Worm (Caenorhabditis elegans): ENCODE data around the gene F08F8.7.

Gene F08F8.7

DNA sequence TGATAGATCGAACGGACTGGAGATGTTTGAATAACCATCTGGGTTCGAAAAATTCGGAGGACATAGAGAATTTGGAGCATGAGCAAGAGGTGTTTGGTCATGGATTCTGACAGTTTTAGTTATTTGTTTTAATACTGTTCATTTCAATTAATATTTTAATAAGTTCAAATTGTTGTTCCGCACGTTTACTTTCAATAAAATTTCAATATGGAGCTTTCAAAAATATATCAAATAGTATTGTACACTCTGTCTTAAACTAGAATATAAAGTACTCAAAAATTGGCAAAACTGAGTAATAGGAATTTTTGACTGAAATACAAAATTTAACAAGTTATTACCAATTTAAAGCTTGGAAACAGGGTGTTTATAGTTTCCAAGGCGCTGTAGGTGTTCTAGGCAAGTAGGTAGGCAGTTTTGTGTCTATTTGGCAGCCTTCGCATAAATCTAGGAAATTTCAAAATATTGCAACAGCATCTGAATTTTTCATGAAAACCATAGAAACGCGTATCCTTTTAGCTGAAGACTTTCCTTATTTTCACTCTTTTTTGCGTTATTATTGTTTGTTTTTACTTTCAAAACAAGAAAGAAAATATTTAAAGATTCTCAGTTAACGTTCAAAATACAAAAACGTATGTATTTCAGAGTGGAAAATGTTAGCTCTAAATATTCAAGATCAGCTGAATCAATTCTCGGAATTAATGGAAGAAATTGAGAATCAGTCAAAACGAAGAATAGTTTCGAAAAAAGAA lies 20.2 kb upstream of the F08F8.7 start, which contains the start of the genes T20B12.5 and T20B12.4:
TSS of gene T20B12.5 (minus strand) at position 101 of the 749 bp plus-strand sequence.
TSS of gene T20B12.4 (plus strand) at position 699 of the 749 bp plus-strand sequence.
- TF ChIP-seq ama-1 (optimal IDR thresholded peaks at IDR 0.05) (no peak), lir-3 (tag; optimal IDR thresholded peaks at IDR 0.05; ENCODE audit: poor library complexity) (no peak)

DNA sequence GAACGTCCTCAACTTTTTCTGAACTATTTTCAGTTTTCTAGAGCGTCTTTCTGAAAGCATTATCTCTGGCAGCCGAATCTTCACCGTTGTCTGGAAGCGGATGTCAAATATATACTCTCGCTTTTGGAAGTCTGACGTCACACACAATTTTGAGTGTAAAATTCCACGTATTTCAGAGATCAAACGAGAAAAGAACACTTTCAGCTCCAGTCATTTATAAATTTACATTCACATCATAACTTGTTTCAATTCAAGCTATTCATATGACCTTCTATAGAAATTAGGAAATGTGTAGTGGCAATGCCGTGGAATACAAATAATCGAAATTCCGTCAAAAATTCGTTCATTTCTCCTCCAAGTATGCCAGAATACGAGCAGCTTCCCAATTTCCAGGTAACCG lies 18.7 kb upstream of the F08F8.7 start, which contains the start of gene F08F8.11:
TSS of gene F08F8.11 (plus strand) at position 301 of the 400 bp plus-strand sequence.
- TF ChIP-seq nhr-85 (tag), result peak; percentile 32
- TF ChIP-seq efl-1 (optimal IDR thresholded peaks at IDR 0.05), result no peak
- peak in 1 of 2 experiments; percentile 10 for TF ChIP-seq efl-1 (GFP tag; optimal IDR thresholded peaks at IDR 0.05 in 1 of 2)
- TF ChIP-seq nhr-84 (tag; optimal IDR thresholded peaks at IDR 0.05), result no peak
- TF ChIP-seq pax-3 (tag; optimal IDR thresholded peaks at IDR 0.05), result no peak
- no peak for TF ChIP-seq ceh-82 (tag; optimal IDR thresholded peaks at IDR 0.05)

DNA sequence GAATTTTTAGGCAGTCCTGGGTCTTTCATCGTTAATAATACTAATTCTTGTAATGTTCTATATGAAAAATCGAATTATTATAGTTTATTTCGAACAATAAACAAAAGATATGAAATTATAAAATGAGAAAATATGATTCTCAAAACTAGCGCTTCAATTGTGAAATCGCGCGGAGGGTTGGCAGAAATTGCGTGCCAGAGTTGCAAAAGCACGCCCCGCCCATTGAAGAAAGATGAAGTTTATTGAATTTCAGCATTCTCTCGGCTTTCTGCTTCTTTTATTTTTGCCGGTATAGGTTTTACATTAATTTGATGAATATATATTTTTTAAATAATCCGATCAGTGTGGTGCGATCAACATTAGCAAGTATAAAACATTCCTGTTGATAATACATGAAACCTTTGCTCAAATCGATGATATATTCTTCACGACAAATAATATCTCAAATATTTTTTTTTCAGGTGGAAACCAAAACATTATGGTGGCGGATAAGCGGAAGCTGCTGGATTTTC lies 12.1 kb upstream of the F08F8.7 start, which contains the start of the genes eco-1 and hmgr-1:
TSS of gene eco-1 (minus strand) at position 59 of the 512 bp plus-strand sequence.
TSS of gene hmgr-1 (plus strand) at position 462 of the 512 bp plus-strand sequence.
- peak; percentile 52 to 87 for TF ChIP-seq lin-35 (GFP tag; optimal IDR thresholded peaks at IDR 0.05)
- peak; percentile 59 for TF ChIP-seq nhr-71 (tag; optimal IDR thresholded peaks at IDR 0.05)
- no peak for TF ChIP-seq sptf-1 (tag; optimal IDR thresholded peaks at IDR 0.05)
- no peak for TF ChIP-seq lin-39 (tag; optimal IDR thresholded peaks at IDR 0.05)
- TF ChIP-seq lsy-2 (tag; optimal IDR thresholded peaks at IDR 0.05), result peak; percentile 55 to 62
- peak; percentile 52 for TF ChIP-seq mep-1 (tag; optimal IDR thresholded peaks at IDR 0.05)
- TF ChIP-seq dsc-1 (tag; optimal IDR thresholded peaks at IDR 0.05), result peak; percentile 28
- peak; percentile 50 for TF ChIP-seq nhr-47 (tag; optimal IDR thresholded peaks at IDR 0.05)
- TF ChIP-seq snpc-4 (tag; optimal IDR thresholded peaks at IDR 0.05), result no peak
- TF ChIP-seq swsn-7 (tag; optimal IDR thresholded peaks at IDR 0.05), result peak; percentile 53
- TF ChIP-seq F16B12.6 (tag; optimal IDR thresholded peaks at IDR 0.05), result peak; percentile 42
- TF ChIP-seq zip-4 (GFP tag; optimal IDR thresholded peaks at IDR 0.05), result peak; percentile 0
- TF ChIP-seq ztf-11 (tag; optimal IDR thresholded peaks at IDR 0.05), result no peak
- TF ChIP-seq mdl-1 (tag; optimal IDR thresholded peaks at IDR 0.05), result peak in 1 of 2 experiments; percentile 15
- TF ChIP-seq sox-4 (tag; optimal IDR thresholded peaks at IDR 0.05), result no peak
- no peak for TF ChIP-seq nhr-77 (tag; optimal IDR thresholded peaks at IDR 0.05)
- no peak for TF ChIP-seq pax-3 (tag; optimal IDR thresholded peaks at IDR 0.05)
- TF ChIP-seq lir-3 (tag; optimal IDR thresholded peaks at IDR 0.05; ENCODE audit: poor library complexity), result peak; percentile 38
- TF ChIP-seq C16A3.4 (tag; optimal IDR thresholded peaks at IDR 0.05), result peak; percentile 8
- peak; percentile 50 for TF ChIP-seq skn-1 (tag; optimal IDR thresholded peaks at IDR 0.05)
- TF ChIP-seq rnt-1 (tag; optimal IDR thresholded peaks at IDR 0.05), result peak; percentile 68
- TF ChIP-seq tbx-2 (tag; optimal IDR thresholded peaks at IDR 0.05), result peak; percentile 27
- TF ChIP-seq zag-1 (tag; optimal IDR thresholded peaks at IDR 0.05), result no peak
- TF ChIP-seq fkh-10 (GFP tag; optimal IDR thresholded peaks at IDR 0.05), result no peak
- no peak for TF ChIP-seq nhr-76 (tag; optimal IDR thresholded peaks at IDR 0.05)
- no peak for TF ChIP-seq egl-27 (tag; optimal IDR thresholded peaks at IDR 0.05)
- no peak for TF ChIP-seq nhr-20 (tag; optimal IDR thresholded peaks at IDR 0.05)
- peak; percentile 27 for TF ChIP-seq nhr-19 (GFP tag; conservative IDR thresholded peaks at IDR 0.05)
- TF ChIP-seq lin-15B (tag; optimal IDR thresholded peaks at IDR 0.05), result peak; percentile 16
- peak; percentile 24 for TF ChIP-seq unc-86 (tag; optimal IDR thresholded peaks at IDR 0.05)
- no peak for TF ChIP-seq Y116A8C.19 (tag; optimal IDR thresholded peaks at IDR 0.05; ENCODE audit: borderline replicate concordance)
- TF ChIP-seq blmp-1 (tag; optimal IDR thresholded peaks at IDR 0.05), result no peak
- no peak for TF ChIP-seq alr-1 (tag; optimal IDR thresholded peaks at IDR 0.05; ENCODE audit: borderline replicate concordance)
- TF ChIP-seq mef-2 (tag; optimal IDR thresholded peaks at IDR 0.05), result no peak
- peak; percentile 41 for TF ChIP-seq nhr-90 (tag; optimal IDR thresholded peaks at IDR 0.05; ENCODE audit: poor library complexity)
- peak; percentile 65 to 83 (median 76) for TF ChIP-seq dpl-1 (GFP tag; optimal IDR thresholded peaks at IDR 0.05)
- TF ChIP-seq xbp-1 (tag; optimal IDR thresholded peaks at IDR 0.05), result peak; percentile 39
- peak; percentile 30 for TF ChIP-seq snu-23 (GFP tag; optimal IDR thresholded peaks at IDR 0.05)
- TF ChIP-seq ceh-82 (tag; optimal IDR thresholded peaks at IDR 0.05), result peak in 2 of 3 experiments; percentile 3 to 26
- TF ChIP-seq aly-2 (tag; optimal IDR thresholded peaks at IDR 0.05), result no peak
- no peak for TF ChIP-seq sup-37 (GFP tag; optimal IDR thresholded peaks at IDR 0.05)
- peak; percentile 17 to 79 for TF ChIP-seq efl-1 (optimal IDR thresholded peaks at IDR 0.05)
- peak; percentile 83 to 98 for TF ChIP-seq efl-1 (GFP tag; optimal IDR thresholded peaks at IDR 0.05 in 1 of 2)
